Worm (Caenorhabditis elegans) whole organism, late embryonic: ENCODE results near the gene clec-59.

Source experiments
- C08G9.2 ChIP-seq: sonication (generic microtip); optimal IDR thresholded peaks from 2 replicates; lab custom pipeline; 2016; ENCODE audit warnings: mild to moderate bottlenecking, missing genetic modification characterization, moderate library complexity, missing compliant biosample characterization
- C38D4.7 ChIP-seq: fragments of 200-800 bp; sonication (Bioruptor generic); optimal IDR thresholded peaks from 2 replicates; lab custom pipeline; 2018; ENCODE audit warnings: mild to moderate bottlenecking, missing genetic modification characterization, moderate library complexity, missing compliant biosample characterization
- F13H6.1 ChIP-seq: sonication (generic microtip); optimal IDR thresholded peaks from 2 replicates; lab custom pipeline; 2016; ENCODE audit warnings: missing genetic modification characterization, missing compliant biosample characterization
- K09A11.1 ChIP-seq: sonication (generic microtip); optimal IDR thresholded peaks from 2 replicates; lab custom pipeline; 2017; ENCODE audit warnings: antibody characterized with exemption, mild to moderate bottlenecking, missing genetic modification characterization, missing compliant biosample characterization; ENCODE audit not compliant: insufficient read depth
- T23F11.4 ChIP-seq: fragments of 200-800 bp; sonication (Bioruptor generic); optimal IDR thresholded peaks from 2 replicates; lab custom pipeline; 2018; ENCODE audit warnings: mild to moderate bottlenecking, missing genetic modification characterization, missing compliant biosample characterization
- Y22D7AL.16 ChIP-seq: sonication (generic microtip); optimal IDR thresholded peaks from 2 replicates; lab custom pipeline; 2016; ENCODE audit warnings: missing genetic modification characterization, missing compliant biosample characterization
- ahr-1 ChIP-seq: sonication (generic microtip); optimal IDR thresholded peaks from 2 replicates; lab custom pipeline; 2016; ENCODE audit warnings: missing genetic modification characterization, missing compliant biosample characterization
- ama-1 ChIP-seq: fragments of 150-350 bp; optimal IDR thresholded peaks from 2 replicates; lab custom pipeline; 2014
- ceh-18 ChIP-seq: sonication (generic microtip); optimal IDR thresholded peaks from 2 replicates; lab custom pipeline; 2016; ENCODE audit warnings: missing genetic modification characterization, missing compliant biosample characterization
- ceh-19 ChIP-seq: fragments of 200-800 bp; sonication (Bioruptor generic); optimal IDR thresholded peaks from 2 replicates; lab custom pipeline; 2018; ENCODE audit warnings: mild to moderate bottlenecking, missing genetic modification characterization, missing compliant biosample characterization
- ceh-2 ChIP-seq: sonication (generic microtip); optimal IDR thresholded peaks from 2 replicates; lab custom pipeline; 2016; ENCODE audit warnings: missing genotype, missing genetic modification characterization, missing compliant biosample characterization
- ceh-24 ChIP-seq: sonication (generic microtip); optimal IDR thresholded peaks from 2 replicates; lab custom pipeline; 2016; ENCODE audit warnings: mild to moderate bottlenecking, missing genetic modification characterization, missing compliant biosample characterization
- ceh-34 ChIP-seq: sonication (generic microtip); optimal IDR thresholded peaks from 2 replicates; lab custom pipeline; 2016; ENCODE audit warnings: mild to moderate bottlenecking, missing genetic modification characterization, missing compliant biosample characterization
- che-1 ChIP-seq: sonication (generic microtip); optimal IDR thresholded peaks from 2 replicates; lab custom pipeline; 2016; ENCODE audit warnings: mild to moderate bottlenecking, missing genetic modification characterization, missing compliant biosample characterization
- dve-1 ChIP-seq: sonication (generic microtip); optimal IDR thresholded peaks from 2 replicates; lab custom pipeline; 2017; ENCODE audit warnings: antibody characterized with exemption, mild to moderate bottlenecking, missing genetic modification characterization, missing compliant biosample characterization
- elt-4 ChIP-seq: sonication (generic microtip); optimal IDR thresholded peaks from 2 replicates; lab custom pipeline; 2016; ENCODE audit warnings: missing genetic modification characterization, missing compliant biosample characterization
- ets-4 ChIP-seq: sonication (generic microtip); optimal IDR thresholded peaks from 2 replicates; lab custom pipeline; 2016; ENCODE audit warnings: missing genetic modification characterization, missing compliant biosample characterization
- fkh-6 ChIP-seq: sonication (generic microtip); optimal IDR thresholded peaks from 2 replicates; lab custom pipeline; 2016; ENCODE audit warnings: missing genetic modification characterization, missing compliant biosample characterization
- hlh-15 ChIP-seq: sonication (generic microtip); optimal IDR thresholded peaks from 2 replicates; lab custom pipeline; 2016; ENCODE audit warnings: missing genetic modification characterization, missing compliant biosample characterization
- hlh-30 ChIP-seq: sonication (generic microtip); optimal IDR thresholded peaks from 2 replicates; lab custom pipeline; 2017; ENCODE audit warnings: antibody characterized with exemption, missing genetic modification characterization, missing compliant biosample characterization; ENCODE audit not compliant: insufficient read depth
- hlh-6 ChIP-seq: sonication (generic microtip); optimal IDR thresholded peaks from 2 replicates; lab custom pipeline; 2016; ENCODE audit warnings: missing genotype, missing genetic modification characterization, missing compliant biosample characterization
- lim-6 ChIP-seq: sonication (generic microtip); optimal IDR thresholded peaks from 2 replicates; lab custom pipeline; 2016; ENCODE audit warnings: missing genetic modification characterization, missing compliant biosample characterization
- npax-4 ChIP-seq: sonication (generic microtip); optimal IDR thresholded peaks from 2 replicates; lab custom pipeline; 2016; ENCODE audit warnings: missing genetic modification characterization, missing compliant biosample characterization
- odd-2 ChIP-seq: sonication (generic microtip); optimal IDR thresholded peaks from 2 replicates; lab custom pipeline; 2017; ENCODE audit warnings: antibody characterized with exemption, mild to moderate bottlenecking, missing genetic modification characterization, missing compliant biosample characterization
- pat-9 ChIP-seq: fragments of 200-800 bp; sonication (Bioruptor generic); optimal IDR thresholded peaks from 2 replicates; lab custom pipeline; 2018; ENCODE audit warnings: mild to moderate bottlenecking, missing genetic modification characterization, moderate library complexity, missing compliant biosample characterization
- pha-2 ChIP-seq: sonication (generic microtip); optimal IDR thresholded peaks from 2 replicates; lab custom pipeline; 2017; ENCODE audit warnings: mild to moderate bottlenecking, missing genetic modification characterization, missing compliant biosample characterization
- pha-4 ChIP-seq: fragments of 150-350 bp; optimal IDR thresholded peaks from 2 replicates; lab custom pipeline; 2018; ENCODE audit warnings: missing biosample characterization, missing genetic modification reagents, missing genetic modification characterization
- sdc-2 ChIP-seq: sonication (generic microtip); optimal IDR thresholded peaks from 2 replicates; lab custom pipeline; 2016; ENCODE audit warnings: missing genotype, missing genetic modification characterization, missing compliant biosample characterization
- tbx-2 ChIP-seq: sonication (generic microtip); optimal IDR thresholded peaks from 2 replicates; lab custom pipeline; 2016; ENCODE audit warnings: missing genetic modification characterization, missing compliant biosample characterization
- unc-3 ChIP-seq, 2 experiments: fragments of 200-800 bp in 1 of 2; sonication (Bioruptor generic) in 1 of 2; sonication (generic microtip) in 1 of 2; conservative IDR thresholded peaks in 1 of 2; optimal IDR thresholded peaks in 1 of 2; 2 replicates each; pipeline versions ENCODE4 v1.3.6 to Lab custom; 2016 to 2022; ENCODE audit warnings: missing compliant biosample characterization in 2 of 2, missing genetic modification characterization in 2 of 2, missing genetic modification reagents in 1 of 2
- unc-55 ChIP-seq: sonication (generic microtip); optimal IDR thresholded peaks from 2 replicates; lab custom pipeline; 2017; ENCODE audit warnings: missing biosample characterization, missing genetic modification reagents, missing genetic modification characterization
- unc-86 ChIP-seq: sonication (generic microtip); optimal IDR thresholded peaks from 2 replicates; lab custom pipeline; 2016; ENCODE audit warnings: missing genetic modification characterization, missing compliant biosample characterization
- ztf-16 ChIP-seq: sonication (generic microtip); optimal IDR thresholded peaks from 2 replicates; lab custom pipeline; 2017; ENCODE audit warnings: missing genetic modification characterization, missing compliant biosample characterization

The clec-59 gene

DNA sequence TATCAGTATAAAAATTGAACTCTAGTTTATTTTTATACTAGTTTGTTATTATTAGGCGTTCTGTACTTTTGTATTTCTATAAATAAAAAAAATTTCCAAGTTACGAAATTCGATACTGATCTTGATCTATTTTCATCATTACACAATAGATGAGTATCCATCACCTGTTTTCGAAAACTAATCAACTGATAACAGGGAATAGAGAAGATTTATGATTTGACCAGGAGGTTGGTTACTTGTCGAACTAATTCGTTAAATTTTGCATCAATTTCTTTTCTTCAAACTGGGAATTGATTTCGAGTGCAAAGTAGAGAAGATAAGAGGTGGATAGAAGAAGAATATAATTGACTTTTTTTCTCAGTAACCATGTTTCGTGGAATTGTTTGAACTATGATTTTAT, 36.2 kb upstream of the clec-59 start:
- no peak for TF ChIP-seq ceh-19 (GFP tag; lab: Kevin White, UChicago)
- TF ChIP-seq Y22D7AL.16 (tag; lab: Kevin White, UChicago) = no peak
- TF ChIP-seq K09A11.1 (tag; lab: Kevin White, UChicago) = no peak
- TF ChIP-seq odd-2 = no peak
- no peak for TF ChIP-seq C08G9.2 (tag; lab: Kevin White, UChicago)
- no peak for TF ChIP-seq unc-3 (GFP tag; conservative IDR thresholded peaks at IDR 0.05; lab: Robert Waterston, UW)
- TF ChIP-seq unc-3 (tag; optimal IDR thresholded peaks at IDR 0.05; lab: Kevin White, UChicago) = no peak
- TF ChIP-seq fkh-6 (tag; lab: Kevin White, UChicago) = no peak
- TF ChIP-seq ets-4 (tag; lab: Kevin White, UChicago) = no peak
- no peak for TF ChIP-seq che-1 (tag; lab: Kevin White, UChicago)
- TF ChIP-seq ztf-16 (tag; lab: Kevin White, UChicago) = no peak
- TF ChIP-seq ceh-2 (tag; lab: Kevin White, UChicago) = no peak
- no peak for TF ChIP-seq ceh-34 (tag; lab: Kevin White, UChicago)
- TF ChIP-seq hlh-30 (tag; lab: Kevin White, UChicago) = no peak
- no peak for TF ChIP-seq unc-55 (GFP tag; lab: Kevin White, UChicago)
- no peak for TF ChIP-seq unc-86 (tag; lab: Kevin White, UChicago)
- TF ChIP-seq hlh-15 = no peak
- TF ChIP-seq sdc-2 (tag; lab: Kevin White, UChicago) = no peak
- no peak for TF ChIP-seq ahr-1
- no peak for TF ChIP-seq C38D4.7
- no peak for TF ChIP-seq dve-1

DNA sequence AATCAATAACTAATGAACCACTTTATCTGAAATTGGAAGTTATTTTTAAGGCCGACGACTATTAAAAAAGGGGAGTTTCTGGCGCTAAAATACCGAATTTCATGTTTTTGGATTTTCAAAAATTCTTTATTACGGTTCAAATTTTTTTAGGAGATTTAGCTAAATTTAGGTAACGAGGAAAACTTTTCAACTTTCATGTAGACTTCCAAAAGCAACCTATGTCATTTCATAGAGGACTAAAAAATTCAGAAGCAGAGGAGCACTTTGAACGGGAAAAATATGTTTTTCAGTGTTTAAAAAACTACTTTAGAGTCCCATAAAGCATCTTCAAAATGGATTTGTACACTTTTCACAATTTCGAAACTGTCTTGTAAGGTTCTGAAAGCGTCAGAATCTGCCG, 34.1 kb upstream of the clec-59 start:
- no peak for TF ChIP-seq elt-4
- no peak for TF ChIP-seq pha-4 (tag; lab: Kevin White, UChicago)
- TF ChIP-seq ama-1 (lab: Kevin White, UChicago) = no peak

DNA sequence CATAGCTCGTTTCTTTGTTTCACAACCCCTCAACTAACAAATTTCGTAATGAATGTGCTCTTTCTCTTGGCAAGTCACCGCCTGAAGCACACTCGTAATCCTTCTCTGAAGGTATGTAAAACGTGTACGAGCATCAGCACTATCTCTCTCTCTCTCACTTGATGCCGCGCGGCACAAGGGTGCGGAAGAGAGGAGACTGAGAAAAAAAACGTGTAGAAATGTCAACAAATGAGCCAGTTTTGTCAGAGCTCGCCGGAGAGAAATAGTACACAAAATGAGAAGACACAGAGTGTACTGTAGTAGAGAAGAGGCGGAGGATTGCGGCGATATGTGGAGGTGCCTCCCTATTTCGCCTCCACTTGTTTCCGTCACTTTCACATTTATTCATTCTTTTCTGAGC, 31.0 kb upstream of the clec-59 start, which contains the start of gene F59B10.3:
Gene F59B10.3 (plus strand): TSS at position 301 of the 400 bp plus-strand sequence.
- no peak for TF ChIP-seq C38D4.7

- TF ChIP-seq unc-86 (tag; lab: Kevin White, UChicago) = no peak
- TF ChIP-seq pha-2 = no peak
- no peak for TF ChIP-seq ceh-18
- no peak for TF ChIP-seq lim-6
- TF ChIP-seq tbx-2 (tag; lab: Kevin White, UChicago) = no peak
- TF ChIP-seq ceh-24 (tag; lab: Kevin White, UChicago) = no peak
These were observed 30.5 kb upstream of the clec-59 start, which contains the start of gene F59B10.2 for ce11 chrII:10509746-10510145. TSS of gene F59B10.2 (minus strand) at chrII:10509846.

DNA sequence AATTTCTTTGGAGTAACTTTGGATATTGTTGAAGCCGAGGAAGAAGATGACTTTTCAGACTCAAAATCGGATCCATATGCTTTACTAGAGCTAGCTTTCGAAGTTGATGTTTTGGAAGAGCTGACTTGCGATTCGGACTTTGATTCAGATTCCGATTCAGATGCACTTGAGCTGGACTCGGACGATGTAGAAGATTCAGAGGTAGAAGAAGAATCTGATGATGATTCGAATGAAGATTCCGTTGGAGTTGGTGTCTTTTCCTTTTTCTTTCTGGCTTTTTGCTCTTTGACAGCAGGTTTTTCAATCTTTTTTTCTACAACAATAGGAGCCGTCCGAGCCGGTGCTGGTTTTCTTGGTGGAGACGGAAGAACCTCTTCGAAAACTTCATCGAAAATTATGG, 28.7 kb upstream of the clec-59 start:
- TF ChIP-seq ceh-19 (GFP tag; lab: Kevin White, UChicago) = no peak
- no peak for TF ChIP-seq npax-4 (tag; lab: Kevin White, UChicago)
- TF ChIP-seq T23F11.4 = no peak

DNA sequence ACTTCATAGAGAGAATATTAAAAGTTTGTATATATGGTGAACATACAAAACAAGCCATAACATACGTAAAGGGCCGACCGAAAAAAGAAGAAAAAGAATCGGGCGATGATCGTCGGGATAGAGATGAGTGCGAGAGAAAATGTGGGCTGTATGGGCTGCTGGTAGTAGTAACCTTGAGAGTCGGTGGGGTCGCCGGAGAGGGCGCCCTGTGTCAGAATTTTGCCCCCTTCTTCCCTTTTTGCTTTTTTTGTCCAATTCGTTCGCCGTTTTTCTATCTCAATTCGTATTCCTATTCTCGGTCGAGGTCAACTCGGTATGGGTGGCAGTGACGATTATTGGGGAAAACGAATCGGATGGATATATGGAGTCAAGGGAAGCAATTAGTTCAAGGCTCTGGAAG, 26.7 kb upstream of the clec-59 start:
- TF ChIP-seq hlh-6 (tag; lab: Kevin White, UChicago) (no peak), pat-9 (no peak)

- TF ChIP-seq F13H6.1 (no peak), unc-55 (GFP tag; lab: Kevin White, UChicago) (no peak), ceh-24 (tag; lab: Kevin White, UChicago) (no peak)
These were observed 25.5 kb upstream of the clec-59 start for ce11 chrII:10504729-10505128.
